Fruit fly (Drosophila melanogaster): Measurements from ENCODE around the gene Ptip.

- no peak for TF ChIP-seq CG8478 (optimal IDR thresholded peaks at IDR 0.05)
- TF ChIP-seq Dll (optimal IDR thresholded peaks at IDR 0.05) = no peak
- no peak for TF ChIP-seq psq (optimal IDR thresholded peaks at IDR 0.05)
- no peak for TF ChIP-seq pan (optimal IDR thresholded peaks at IDR 0.05)
- TF ChIP-seq usp (GFP tag; optimal IDR thresholded peaks at IDR 0.05) = no peak
- TF ChIP-seq EcR (GFP tag; optimal IDR thresholded peaks at IDR 0.05) = no peak
Observed at dm6 chr3L:14003297-14004040, 25.5 kb downstream of the Ptip start.
